Worm (Caenorhabditis elegans): ENCODE data around the gene M163.8.

Gene M163.8

ce11 chrX:14484827-14485226 is at the start of gene M163.8:
Gene M163.8 (plus strand): TSS chrX:14485127.
- TF ChIP-seq elt-2 (tag; optimal IDR thresholded peaks at IDR 0.05) (no peak), nhr-76 (tag; optimal IDR thresholded peaks at IDR 0.05) (no peak), nfya-1 (tag; optimal IDR thresholded peaks at IDR 0.05; ENCODE audit: insufficient read depth) (no peak), hmg-11 (tag; optimal IDR thresholded peaks at IDR 0.05) (no peak), elt-1 (tag; optimal IDR thresholded peaks at IDR 0.05) (no peak), ceh-16 (tag; optimal IDR thresholded peaks at IDR 0.05) (no peak), daf-12 (tag; optimal IDR thresholded peaks at IDR 0.05) (no peak), elt-3 (tag; optimal IDR thresholded peaks at IDR 0.05) (no peak), nhr-11 (tag; optimal IDR thresholded peaks at IDR 0.05) (no peak), pqm-1 (tag; optimal IDR thresholded peaks at IDR 0.05) (no peak), egl-27 (tag; optimal IDR thresholded peaks at IDR 0.05) (no peak), R02D3.7 (tag; optimal IDR thresholded peaks at IDR 0.05) (no peak), mdl-1 (tag; optimal IDR thresholded peaks at IDR 0.05) (no peak), jun-1 (tag; optimal IDR thresholded peaks at IDR 0.05) (no peak), fos-1 (tag; optimal IDR thresholded peaks at IDR 0.05) (no peak), tbx-2 (tag; optimal IDR thresholded peaks at IDR 0.05) (no peak), unc-39 (tag; optimal IDR thresholded peaks at IDR 0.05) (no peak), nhr-25 (tag; optimal IDR thresholded peaks at IDR 0.05) (no peak), nhr-23 (tag; optimal IDR thresholded peaks at IDR 0.05) (no peak)

- TF ChIP-seq nhr-25 (tag; optimal IDR thresholded peaks at IDR 0.05) (no peak), ztf-11 (tag; optimal IDR thresholded peaks at IDR 0.05) (no peak), nhr-12 (tag; optimal IDR thresholded peaks at IDR 0.05) (no peak), pha-4 (tag; optimal IDR thresholded peaks at IDR 0.05) (no peak), nhr-43 (tag; optimal IDR thresholded peaks at IDR 0.05; ENCODE audit: poor library complexity, severe bottlenecking) (no peak), lin-39 (tag; optimal IDR thresholded peaks at IDR 0.05) (no peak), mml-1 (tag; optimal IDR thresholded peaks at IDR 0.05) (no peak), ceh-82 (tag; optimal IDR thresholded peaks at IDR 0.05) (no peak), nhr-28 (tag; optimal IDR thresholded peaks at IDR 0.05) (no peak), R02D3.7 (tag; optimal IDR thresholded peaks at IDR 0.05) (no peak)
Measured at ce11 chrX:14435648-14436155, 49.2 kb upstream of the M163.8 start.

DNA sequence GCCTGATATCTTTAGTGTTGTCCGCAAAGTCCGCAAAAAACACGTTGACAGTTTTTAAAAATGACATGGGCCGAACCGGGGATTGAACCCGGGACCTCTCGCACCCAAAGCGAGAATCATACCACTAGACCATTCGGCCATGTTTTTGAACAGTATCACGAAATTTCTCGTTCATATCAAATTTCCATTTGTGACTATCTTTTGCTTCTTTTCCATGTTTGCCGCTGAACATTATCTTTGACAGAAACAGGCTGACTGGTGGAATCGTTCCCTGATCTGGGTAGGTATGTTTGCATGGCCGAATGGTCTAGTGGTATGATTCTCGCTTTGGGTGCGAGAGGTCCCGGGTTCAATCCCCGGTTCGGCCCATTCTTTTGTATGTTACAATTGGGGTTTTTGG is 47.1 kb upstream of the M163.8 start:
- TF ChIP-seq nfya-1 (tag; optimal IDR thresholded peaks at IDR 0.05; ENCODE audit: insufficient read depth) (peak; percentile 16), nhr-43 (tag; optimal IDR thresholded peaks at IDR 0.05; ENCODE audit: poor library complexity, severe bottlenecking) (peak; percentile 59)

- TF ChIP-seq egl-27 (tag; optimal IDR thresholded peaks at IDR 0.05), result no peak
- no peak for TF ChIP-seq elt-2 (tag; optimal IDR thresholded peaks at IDR 0.05)
- no peak for TF ChIP-seq nhr-76 (tag; optimal IDR thresholded peaks at IDR 0.05)
- TF ChIP-seq ceh-82 (tag; optimal IDR thresholded peaks at IDR 0.05), result no peak
- TF ChIP-seq skn-1 (tag; optimal IDR thresholded peaks at IDR 0.05), result no peak
- TF ChIP-seq R02D3.7 (tag; optimal IDR thresholded peaks at IDR 0.05), result no peak
- no peak for TF ChIP-seq nhr-67 (tag; optimal IDR thresholded peaks at IDR 0.05)
- no peak for TF ChIP-seq mml-1 (tag; optimal IDR thresholded peaks at IDR 0.05)
- no peak for TF ChIP-seq ceh-16 (tag; optimal IDR thresholded peaks at IDR 0.05)
- no peak for TF ChIP-seq nhr-77 (tag; optimal IDR thresholded peaks at IDR 0.05)
- no peak for TF ChIP-seq nhr-43 (tag; optimal IDR thresholded peaks at IDR 0.05; ENCODE audit: poor library complexity, severe bottlenecking)
- no peak for TF ChIP-seq jun-1 (tag; optimal IDR thresholded peaks at IDR 0.05)
- TF ChIP-seq elt-3 (tag; optimal IDR thresholded peaks at IDR 0.05), result no peak
Measured at ce11 chrX:14442321-14442720, 42.6 kb upstream of the M163.8 start, which contains the start of gene F23D12.3. Gene F23D12.3 (plus strand): TSS chrX:14442621.

- TF ChIP-seq sea-2 (GFP tag; optimal IDR thresholded peaks at IDR 0.05) (no peak), ceh-16 (tag; optimal IDR thresholded peaks at IDR 0.05) (no peak), nhr-77 (tag; optimal IDR thresholded peaks at IDR 0.05) (no peak), fkh-2 (tag; optimal IDR thresholded peaks at IDR 0.05) (no peak), nhr-12 (tag; optimal IDR thresholded peaks at IDR 0.05) (no peak), R02D3.7 (tag; optimal IDR thresholded peaks at IDR 0.05) (no peak), mml-1 (tag; optimal IDR thresholded peaks at IDR 0.05) (no peak), mdl-1 (tag; optimal IDR thresholded peaks at IDR 0.05) (no peak), unc-62 (GFP tag; optimal IDR thresholded peaks at IDR 0.05) (no peak), ceh-9 (tag; optimal IDR thresholded peaks at IDR 0.05) (no peak), pha-4 (tag; optimal IDR thresholded peaks at IDR 0.05) (no peak), eor-1 (tag; optimal IDR thresholded peaks at IDR 0.05) (no peak), skn-1 (tag; optimal IDR thresholded peaks at IDR 0.05) (no peak), zag-1 (tag; optimal IDR thresholded peaks at IDR 0.05) (no peak), daf-12 (tag; optimal IDR thresholded peaks at IDR 0.05) (no peak)
Measured at ce11 chrX:14444701-14445100, 40.2 kb upstream of the M163.8 start, which contains the start of gene F23D12.4. Gene F23D12.4 (plus strand): TSS chrX:14445001.
